Fruit fly (Drosophila melanogaster) whole organism, embryonic: ENCODE data around the gene CG43448.
A peak's percentile ranks its signal among the peaks of the same experiment; 100 is the strongest.

Experiments used
- Blimp-1 ChIP-seq: fragments of 200-800 bp; sonication (Bioruptor generic); optimal IDR thresholded peaks from 3 replicates; lab custom pipeline; 2018; ENCODE audit warnings: missing biosample characterization, missing genetic modification characterization, mild to moderate bottlenecking, moderate library complexity, missing genetic modification reagents
- CG10209 ChIP-seq: fragments of 200-800 bp; sonication (Bioruptor generic); optimal IDR thresholded peaks from 3 replicates; lab custom pipeline; 2017; ENCODE audit warnings: missing biosample characterization, mild to moderate bottlenecking, missing genetic modification characterization, missing genetic modification reagents
- CG11723 ChIP-seq: fragments of 200-800 bp; sonication (Bioruptor generic); optimal IDR thresholded peaks from 2 replicates; lab custom pipeline; 2017; ENCODE audit warnings: missing biosample characterization, mild to moderate bottlenecking, missing genetic modification characterization
- CG12219 ChIP-seq: fragments of 200-800 bp; sonication (Bioruptor generic); optimal IDR thresholded peaks from 3 replicates; lab custom pipeline; 2018; ENCODE audit warnings: missing biosample characterization, mild to moderate bottlenecking, missing genetic modification characterization
- CG12744 ChIP-seq: fragments of 200-800 bp; sonication (Bioruptor generic); optimal IDR thresholded peaks from 2 replicates; lab custom pipeline; 2016; ENCODE audit warnings: missing biosample characterization, missing genetic modification characterization
- CG13775 ChIP-seq: fragments of 200-800 bp; sonication (Bioruptor generic); optimal IDR thresholded peaks from 3 replicates; lab custom pipeline; 2017; ENCODE audit warnings: missing biosample characterization, mild to moderate bottlenecking, missing genetic modification characterization
- CG15269 ChIP-seq: fragments of 200-800 bp; sonication (Bioruptor generic); optimal IDR thresholded peaks from 2 replicates; lab custom pipeline; 2018; ENCODE audit warnings: missing biosample characterization, mild to moderate bottlenecking, missing genetic modification characterization, moderate library complexity
- CG15514 ChIP-seq: fragments of 200-800 bp; sonication (Bioruptor generic); optimal IDR thresholded peaks from 3 replicates; lab custom pipeline; 2017; ENCODE audit warnings: missing biosample characterization, missing genetic modification characterization, mild to moderate bottlenecking, moderate library complexity, missing genetic modification reagents
- CG15601 ChIP-seq: fragments of 200-800 bp; sonication (Bioruptor generic); optimal IDR thresholded peaks from 3 replicates; lab custom pipeline; 2019; ENCODE audit warnings: missing biosample characterization, mild to moderate bottlenecking, missing genetic modification characterization, moderate library complexity
- CG1603 ChIP-seq: fragments of 200-800 bp; sonication (Bioruptor generic); optimal IDR thresholded peaks from 2 replicates; lab custom pipeline; 2019; ENCODE audit warnings: missing biosample characterization, mild to moderate bottlenecking, missing genetic modification characterization, moderate library complexity
- CG16779 ChIP-seq: fragments of 200-800 bp; sonication (Bioruptor generic); IDR thresholded peaks from 2 replicates; pipeline ENCODE4 v1.3.6; 2022; ENCODE audit warnings: missing biosample characterization, missing genetic modification characterization
- CG17359 ChIP-seq: fragments of 200-800 bp; sonication (Bioruptor generic); optimal IDR thresholded peaks from 3 replicates; lab custom pipeline; 2018; ENCODE audit warnings: missing biosample characterization, mild to moderate bottlenecking, missing genetic modification characterization, moderate library complexity
- CG18476 ChIP-seq: fragments of 200-800 bp; sonication (Bioruptor generic); optimal IDR thresholded peaks from 2 replicates; lab custom pipeline; 2016; ENCODE audit warnings: missing biosample characterization, mild to moderate bottlenecking, missing genetic modification characterization
- CG2199 ChIP-seq: fragments of 200-800 bp; sonication (Bioruptor generic); IDR thresholded peaks from 3 replicates; pipeline ENCODE4 v1.3.6; 2022; ENCODE audit warnings: missing biosample characterization, missing genetic modification characterization
- CG34224 ChIP-seq: fragments of 200-800 bp; sonication (Bioruptor generic); IDR thresholded peaks from 3 replicates; pipeline ENCODE4 v1.3.6; 2022; ENCODE audit warnings: missing biosample characterization, missing genetic modification characterization; ENCODE audit not compliant: partially characterized antibody
- CG3995 ChIP-seq: fragments of 200-800 bp; sonication (Bioruptor generic); optimal IDR thresholded peaks from 3 replicates; lab custom pipeline; 2016; ENCODE audit warnings: missing biosample characterization, missing genetic modification characterization
- CG5245 ChIP-seq: fragments of 200-800 bp; sonication (Bioruptor generic); optimal IDR thresholded peaks from 3 replicates; lab custom pipeline; 2016; ENCODE audit warnings: missing biosample characterization, missing genetic modification characterization
- CG6654 ChIP-seq: fragments of 200-800 bp; sonication (Bioruptor generic); optimal IDR thresholded peaks from 2 replicates; lab custom pipeline; 2017; ENCODE audit warnings: missing biosample characterization, mild to moderate bottlenecking, missing genetic modification characterization
- CG9932 ChIP-seq: fragments of 200-800 bp; sonication (Bioruptor generic); IDR thresholded peaks from 2 replicates; pipeline ENCODE4 v1.3.6; 2022; ENCODE audit warnings: missing biosample characterization, missing genetic modification characterization
- Chrac-16 ChIP-seq: fragments of 200-800 bp; sonication (Bioruptor generic); optimal IDR thresholded peaks from 3 replicates; lab custom pipeline; 2016; ENCODE audit warnings: missing biosample characterization, missing genetic modification characterization
- Dbx ChIP-seq: fragments of 200-800 bp; sonication (Bioruptor generic); IDR thresholded peaks from 3 replicates; pipeline ENCODE4 v1.3.6; 2022; ENCODE audit warnings: missing biosample characterization, missing genetic modification characterization
- Dll ChIP-seq: fragments of 200-800 bp; sonication (Bioruptor generic); IDR thresholded peaks from 4 replicates; pipeline ENCODE4 v1.3.6; 2022; ENCODE audit warnings: missing biosample characterization, missing genetic modification characterization; ENCODE audit not compliant: partially characterized antibody
- Doc2 ChIP-seq: fragments of 200-800 bp; sonication (Bioruptor generic); IDR thresholded peaks from 2 replicates; pipeline ENCODE4 v1.3.6; 2022; ENCODE audit warnings: missing biosample characterization, missing genetic modification characterization
- E2f2 ChIP-seq: fragments of 200-800 bp; sonication (Bioruptor generic); IDR thresholded peaks from 2 replicates; pipeline ENCODE4 v1.3.6; 2022; ENCODE audit warnings: missing biosample characterization, missing genetic modification characterization
- Hmr ChIP-seq: fragments of 200-800 bp; sonication (Bioruptor generic); optimal IDR thresholded peaks from 3 replicates; lab custom pipeline; 2017; ENCODE audit warnings: mild to moderate bottlenecking, missing biosample characterization, missing genetic modification reagents, missing genetic modification characterization
- Hr78 ChIP-seq, 2 experiments: fragments of 200-800 bp in 1 of 2; fragments of >200 bp in 1 of 2; sonication (Bioruptor generic) in 1 of 2; optimal IDR thresholded peaks; 2 replicates each; lab custom pipeline; 2017 to 2019; ENCODE audit warnings: missing biosample characterization in 2 of 2, missing genetic modification characterization in 2 of 2, mild to moderate bottlenecking in 1 of 2, moderate library complexity in 1 of 2
- Oaz ChIP-seq: fragments of 200-800 bp; sonication (Bioruptor generic); IDR thresholded peaks from 2 replicates; pipeline ENCODE4 v1.3.6; 2022; ENCODE audit warnings: missing biosample characterization, missing genetic modification characterization
- Tbp ChIP-seq: fragments of >200 bp; optimal IDR thresholded peaks from 2 replicates; lab custom pipeline; 2018; ENCODE audit warnings: missing biosample characterization, missing genetic modification characterization
- al ChIP-seq: fragments of 200-800 bp; sonication (Bioruptor generic); IDR thresholded peaks from 2 replicates; pipeline ENCODE4 v1.3.6; 2022; ENCODE audit warnings: missing biosample characterization, missing genetic modification characterization
- ash1 ChIP-seq: fragments of 200-800 bp; sonication (Bioruptor generic); optimal IDR thresholded peaks from 2 replicates; lab custom pipeline; 2018; ENCODE audit warnings: missing biosample characterization, mild to moderate bottlenecking, missing genetic modification characterization
- az2 ChIP-seq: fragments of 200-800 bp; sonication (Bioruptor generic); optimal IDR thresholded peaks from 3 replicates; lab custom pipeline; 2016; ENCODE audit warnings: missing biosample characterization, missing genetic modification characterization
- bcd ChIP-seq: fragments of 200-800 bp; sonication (Bioruptor generic); optimal IDR thresholded peaks from 2 replicates; lab custom pipeline; 2017; ENCODE audit warnings: missing biosample characterization, mild to moderate bottlenecking, missing genetic modification characterization
- cg ChIP-seq: fragments of 200-800 bp; sonication (Bioruptor generic); optimal IDR thresholded peaks from 3 replicates; lab custom pipeline; 2019; ENCODE audit warnings: missing biosample characterization, mild to moderate bottlenecking, missing genetic modification characterization, moderate library complexity
- croc ChIP-seq: fragments of 200-800 bp; sonication (Bioruptor generic); conservative IDR thresholded peaks from 3 replicates; pipeline ENCODE4 v1.3.6; 2022; ENCODE audit warnings: missing biosample characterization, missing genetic modification characterization
- exex ChIP-seq: fragments of 200-800 bp; sonication (Bioruptor generic); optimal IDR thresholded peaks from 4 replicates; lab custom pipeline; 2018; ENCODE audit warnings: missing biosample characterization, mild to moderate bottlenecking, missing genetic modification characterization, moderate library complexity
- fd64A ChIP-seq: fragments of 200-800 bp; sonication (Bioruptor generic); optimal IDR thresholded peaks from 3 replicates; lab custom pipeline; 2018; ENCODE audit warnings: missing biosample characterization, mild to moderate bottlenecking, missing genetic modification characterization
- gcm2 ChIP-seq: fragments of 200-800 bp; sonication (Bioruptor generic); optimal IDR thresholded peaks from 2 replicates; lab custom pipeline; 2016; ENCODE audit warnings: missing biosample characterization, missing genetic modification characterization
- grn ChIP-seq: fragments of 200-800 bp; sonication (Bioruptor generic); optimal IDR thresholded peaks from 3 replicates; lab custom pipeline; 2017; ENCODE audit warnings: missing biosample characterization, missing genetic modification characterization
- gsb-n ChIP-seq: fragments of 200-800 bp; sonication (Bioruptor generic); optimal IDR thresholded peaks from 3 replicates; lab custom pipeline; 2018; ENCODE audit warnings: missing biosample characterization, mild to moderate bottlenecking, missing genetic modification characterization
- gt ChIP-seq: fragments of 200-800 bp; sonication (Bioruptor generic); IDR thresholded peaks from 2 replicates; pipeline ENCODE4 v1.3.6; 2022; ENCODE audit warnings: missing biosample characterization, missing genetic modification characterization
- ind ChIP-seq: fragments of 200-800 bp; sonication (Bioruptor generic); optimal IDR thresholded peaks from 3 replicates; lab custom pipeline; 2016; ENCODE audit warnings: missing biosample characterization, missing genetic modification characterization
- inv ChIP-seq: fragments of 200-800 bp; sonication (Bioruptor generic); IDR thresholded peaks from 2 replicates; pipeline ENCODE4 v1.3.6; 2022; ENCODE audit warnings: missing biosample characterization, missing genetic modification characterization; ENCODE audit not compliant: partially characterized antibody
- lbe ChIP-seq: fragments of 200-800 bp; sonication (Bioruptor generic); optimal IDR thresholded peaks from 2 replicates; lab custom pipeline; 2016; ENCODE audit warnings: missing biosample characterization, mild to moderate bottlenecking, missing genetic modification characterization
- maf-S ChIP-seq: fragments of 200-800 bp; sonication (Bioruptor generic); optimal IDR thresholded peaks from 2 replicates; lab custom pipeline; 2016; ENCODE audit warnings: missing biosample characterization, missing genetic modification characterization
- nom ChIP-seq: fragments of 200-800 bp; sonication (Bioruptor generic); optimal IDR thresholded peaks from 2 replicates; lab custom pipeline; 2017; ENCODE audit warnings: missing biosample characterization, missing genetic modification characterization, mild to moderate bottlenecking, moderate library complexity, missing genetic modification reagents
- salm ChIP-seq: fragments of 200-800 bp; sonication (Bioruptor generic); optimal IDR thresholded peaks from 2 replicates; lab custom pipeline; 2018; ENCODE audit warnings: missing biosample characterization, mild to moderate bottlenecking, missing genetic modification characterization
- so ChIP-seq: fragments of 200-800 bp; sonication (Bioruptor generic); IDR thresholded peaks from 3 replicates; pipeline ENCODE4 v1.3.6; 2022; ENCODE audit warnings: missing biosample characterization, missing genetic modification characterization
- sob ChIP-seq: fragments of 200-800 bp; sonication (Bioruptor generic); IDR thresholded peaks from 2 replicates; pipeline ENCODE4 v1.3.6; 2022; ENCODE audit warnings: missing biosample characterization, missing genetic modification characterization
- tx ChIP-seq: fragments of 200-800 bp; sonication (Bioruptor generic); optimal IDR thresholded peaks from 2 replicates; lab custom pipeline; 2016; ENCODE audit warnings: missing biosample characterization, missing genetic modification characterization
- usp ChIP-seq: fragments of >200 bp; optimal IDR thresholded peaks from 2 replicates; lab custom pipeline; 2017; ENCODE audit warnings: missing biosample characterization, missing genetic modification characterization
- vfl ChIP-seq: fragments of 200-800 bp; sonication (Bioruptor generic); optimal IDR thresholded peaks from 2 replicates; lab custom pipeline; 2016; ENCODE audit warnings: missing biosample characterization, missing genetic modification characterization
- wek ChIP-seq: fragments of 200-800 bp; sonication (Bioruptor generic); optimal IDR thresholded peaks from 3 replicates; lab custom pipeline; 2018; ENCODE audit warnings: missing biosample characterization, mild to moderate bottlenecking, missing genetic modification characterization, moderate library complexity

CG43448 gene

dm6 chr3R:30222236-30222635, 15.3 kb downstream of the CG43448 start (continued):
- TF ChIP-seq sob (GFP tag; lab: Robert Waterston, UW) (no peak), CG6654 (GFP tag; lab: Kevin White, UChicago) (no peak), wek (GFP tag; lab: Kevin White, UChicago) (no peak), nom (GFP tag; lab: Kevin White, UChicago) (no peak), usp (GFP tag; lab: Kevin White, UChicago) (no peak), tx (GFP tag; lab: Kevin White, UChicago) (no peak), CG15269 (tag; lab: Kevin White, UChicago) (peak; percentile 25), so (GFP tag; lab: Robert Waterston, UW) (no peak), Hr78 (GFP tag; optimal IDR thresholded peaks at IDR 0.05; lab: Kevin White, UChicago) (no peak), CG18476 (no peak), Dll (GFP tag; lab: Robert Waterston, UW) (no peak), lbe (GFP tag; lab: Kevin White, UChicago) (no peak), Blimp-1 (GFP tag; lab: Kevin White, UChicago) (peak; percentile 18), inv (GFP tag; lab: Robert Waterston, UW) (no peak), CG10209 (GFP tag; lab: Kevin White, UChicago) (no peak), fd64A (GFP tag; lab: Kevin White, UChicago) (no peak), CG17359 (tag; lab: Kevin White, UChicago) (no peak), CG15514 (no peak), Doc2 (GFP tag; lab: Robert Waterston, UW) (no peak), Oaz (GFP tag; lab: Robert Waterston, UW) (no peak), gsb-n (no peak), maf-S (GFP tag; lab: Kevin White, UChicago) (no peak), Tbp (GFP tag; lab: Kevin White, UChicago) (no peak), cg (GFP tag; lab: Kevin White, UChicago) (no peak), gt (no peak), E2f2 (no peak), vfl (GFP tag; lab: Kevin White, UChicago) (no peak), CG5245 (GFP tag; lab: Kevin White, UChicago) (no peak), croc (GFP tag; lab: Robert Waterston, UW) (no peak), CG34224 (no peak), Chrac-16 (no peak), salm (tag; lab: Kevin White, UChicago) (no peak), CG15601 (tag; lab: Kevin White, UChicago) (no peak), bcd (GFP tag; lab: Kevin White, UChicago) (no peak), CG1603 (tag; lab: Kevin White, UChicago) (no peak), al (no peak), Dbx (no peak), CG11723 (GFP tag; lab: Kevin White, UChicago) (no peak), grn (no peak), CG12744 (GFP tag; lab: Kevin White, UChicago) (no peak), gcm2 (GFP tag; lab: Kevin White, UChicago) (no peak), CG3995 (GFP tag; lab: Kevin White, UChicago) (no peak), ash1 (no peak), az2 (GFP tag; lab: Kevin White, UChicago) (peak; percentile 16), CG2199 (GFP tag; lab: Robert Waterston, UW) (no peak), ind (GFP tag; lab: Kevin White, UChicago) (no peak), CG12219 (GFP tag; lab: Kevin White, UChicago) (no peak), exex (no peak), CG13775 (GFP tag; lab: Kevin White, UChicago) (peak; percentile 14), CG16779 (GFP tag; lab: Robert Waterston, UW) (no peak), CG9932 (no peak), Hmr (no peak)
